Worm (Caenorhabditis elegans) whole organism, L1 larva: ENCODE measurements around the gene cpr-3.
A peak's percentile ranks its signal among the peaks of the same experiment; 100 is the strongest.

Source experiments
- C34B4.2 ChIP-seq: sonication (generic microtip); optimal IDR thresholded peaks from 2 replicates; lab custom pipeline; 2017; ENCODE audit warnings: mild to moderate bottlenecking, missing genetic modification characterization, missing compliant biosample characterization
- F16B12.6 ChIP-seq: fragments of 150-350 bp; optimal IDR thresholded peaks from 2 replicates; lab custom pipeline; 2014; ENCODE audit warnings: missing biosample characterization, missing genetic modification characterization
- aha-1 ChIP-seq: fragments of 150-350 bp; optimal IDR thresholded peaks from 2 replicates; lab custom pipeline; 2014; ENCODE audit warnings: missing biosample characterization, missing genetic modification characterization
- alr-1 ChIP-seq: fragments of 200-800 bp; sonication (Bioruptor generic); optimal IDR thresholded peaks from 2 replicates; lab custom pipeline; 2018; ENCODE audit warnings: borderline replicate concordance, mild to moderate bottlenecking, missing genetic modification characterization, missing compliant biosample characterization
- ama-1 ChIP-seq: fragments of 150-350 bp; optimal IDR thresholded peaks from 2 replicates; lab custom pipeline; 2014
- blmp-1 ChIP-seq: fragments of 150-350 bp; optimal IDR thresholded peaks from 2 replicates; lab custom pipeline; 2014; ENCODE audit warnings: missing biosample characterization, missing genetic modification characterization
- ces-1 ChIP-seq: fragments of 150-350 bp; optimal IDR thresholded peaks from 2 replicates; lab custom pipeline; 2014; ENCODE audit warnings: missing biosample characterization, missing genetic modification reagents, missing genetic modification characterization
- dpl-1 ChIP-seq, 3 experiments: fragments of 150-350 bp in 2 of 3; sonication (generic microtip) in 1 of 3; optimal IDR thresholded peaks; 2 replicates each; lab custom pipeline; 2014 to 2017; ENCODE audit warnings: missing biosample characterization in 3 of 3, missing genetic modification characterization in 3 of 3, missing genetic modification reagents in 3 of 3
- dsc-1 ChIP-seq: sonication (generic microtip); optimal IDR thresholded peaks from 2 replicates; lab custom pipeline; 2016; ENCODE audit warnings: mild to moderate bottlenecking, missing genetic modification characterization, missing compliant biosample characterization
- efl-1 ChIP-seq, 4 experiments: fragments of 150-350 bp; optimal IDR thresholded peaks in 3 of 4; peaks in 1 of 4; 1 replicate in 1 of 4; 2 replicates in 3 of 4; lab custom pipeline; 2014; ENCODE audit warnings: missing biosample characterization in 2 of 4, missing genetic modification characterization in 2 of 4, missing genetic modification reagents in 2 of 4
- egl-13 ChIP-seq: sonication (generic microtip); optimal IDR thresholded peaks from 2 replicates; lab custom pipeline; 2016; ENCODE audit warnings: missing genotype, missing genetic modification reagents, missing genetic modification characterization, missing compliant biosample characterization
- elt-2 ChIP-seq: sonication (generic microtip); optimal IDR thresholded peaks from 2 replicates; lab custom pipeline; 2016; ENCODE audit warnings: missing genetic modification characterization, mild to moderate bottlenecking, inconsistent platforms, missing compliant biosample characterization, missing genetic modification reagents
- elt-3 ChIP-seq, 6 experiments: fragments of 150-350 bp in 1 of 6; sonication (generic microtip); optimal IDR thresholded peaks; 2 replicates each; lab custom pipeline; 2017 to 2018; ENCODE audit warnings: missing biosample characterization in 6 of 6, missing genetic modification characterization in 6 of 6, inconsistent platforms in 1 of 6
- fkh-10 ChIP-seq: sonication (generic microtip); optimal IDR thresholded peaks from 2 replicates; lab custom pipeline; 2017; ENCODE audit warnings: missing biosample characterization, missing genetic modification reagents, missing genetic modification characterization
- lin-35 ChIP-seq, 2 experiments: fragments of 150-350 bp; optimal IDR thresholded peaks; 2 replicates each; lab custom pipeline; 2014; ENCODE audit warnings: missing biosample characterization in 2 of 2, missing genetic modification characterization in 2 of 2, missing genetic modification reagents in 2 of 2
- lin-39 ChIP-seq: fragments of 150-350 bp; optimal IDR thresholded peaks from 2 replicates; lab custom pipeline; 2014; ENCODE audit warnings: missing biosample characterization, missing genetic modification reagents, missing genetic modification characterization
- mdl-1 ChIP-seq, 2 experiments: fragments of 150-350 bp; optimal IDR thresholded peaks; 2 replicates each; lab custom pipeline; 2014 to 2017; ENCODE audit warnings: missing biosample characterization in 2 of 2, missing genetic modification characterization in 2 of 2, inconsistent platforms in 1 of 2
- mef-2 ChIP-seq: fragments of 150-350 bp; optimal IDR thresholded peaks from 2 replicates; lab custom pipeline; 2014; ENCODE audit warnings: missing biosample characterization, missing genetic modification characterization
- nhr-11 ChIP-seq: fragments of 150-350 bp; optimal IDR thresholded peaks from 2 replicates; lab custom pipeline; 2014; ENCODE audit warnings: missing biosample characterization, missing genetic modification characterization
- nhr-237 ChIP-seq: fragments of 150-350 bp; optimal IDR thresholded peaks from 2 replicates; lab custom pipeline; 2014; ENCODE audit warnings: missing biosample characterization, missing genetic modification characterization
- nhr-71 ChIP-seq: sonication (generic microtip); optimal IDR thresholded peaks from 2 replicates; lab custom pipeline; 2016; ENCODE audit warnings: mild to moderate bottlenecking, missing genetic modification characterization, moderate library complexity, missing compliant biosample characterization
- nhr-84 ChIP-seq: sonication (generic microtip); optimal IDR thresholded peaks from 2 replicates; lab custom pipeline; 2017; ENCODE audit warnings: missing biosample characterization, missing genetic modification characterization
- nhr-90 ChIP-seq: sonication (generic microtip); optimal IDR thresholded peaks from 2 replicates; lab custom pipeline; 2016; ENCODE audit warnings: mild to moderate bottlenecking, missing genetic modification characterization, missing compliant biosample characterization; ENCODE audit not compliant: poor library complexity
- pax-3 ChIP-seq: fragments of 200-800 bp; sonication (Bioruptor generic); optimal IDR thresholded peaks from 2 replicates; lab custom pipeline; 2018; ENCODE audit warnings: mild to moderate bottlenecking, missing genetic modification characterization, moderate library complexity, missing compliant biosample characterization
- skn-1 ChIP-seq: fragments of 150-350 bp; optimal IDR thresholded peaks from 2 replicates; lab custom pipeline; 2014; ENCODE audit warnings: missing biosample characterization, missing genetic modification characterization
- snpc-4 ChIP-seq: fragments of 150-350 bp; optimal IDR thresholded peaks from 2 replicates; lab custom pipeline; 2014; ENCODE audit warnings: missing biosample characterization, missing genetic modification characterization
- tlp-1 ChIP-seq: fragments of 150-350 bp; optimal IDR thresholded peaks from 2 replicates; lab custom pipeline; 2014; ENCODE audit warnings: missing biosample characterization, missing genetic modification characterization
- unc-130 ChIP-seq: fragments of 150-350 bp; optimal IDR thresholded peaks from 2 replicates; lab custom pipeline; 2017; ENCODE audit warnings: missing biosample characterization, missing genetic modification characterization, inconsistent platforms
- unc-30 ChIP-seq: sonication (generic microtip); optimal IDR thresholded peaks from 2 replicates; lab custom pipeline; 2017; ENCODE audit warnings: missing biosample characterization, missing genetic modification characterization
- zag-1 ChIP-seq: fragments of 150-350 bp; optimal IDR thresholded peaks from 2 replicates; lab custom pipeline; 2014; ENCODE audit warnings: missing biosample characterization, missing genetic modification characterization
- ztf-11 ChIP-seq, 2 experiments: sonication (generic microtip); optimal IDR thresholded peaks; 2 replicates each; lab custom pipeline; 2016 to 2017; ENCODE audit warnings: missing genetic modification characterization in 2 of 2, missing biosample characterization in 1 of 2, missing compliant biosample characterization in 1 of 2
- ztf-4 ChIP-seq: fragments of 150-350 bp; optimal IDR thresholded peaks from 2 replicates; lab custom pipeline; 2014; ENCODE audit warnings: missing biosample characterization, missing genetic modification characterization

The cpr-3 gene

ce11 chrV:15341404-15341803, 42.9 kb upstream of the cpr-3 start, which contains the start of gene clec-229:
Gene clec-229 (minus strand): TSS chrV:15341504.
- TF ChIP-seq skn-1 (tag; lab: Kevin White, UChicago): no peak
- TF ChIP-seq nhr-237 (tag; lab: Kevin White, UChicago): no peak
- TF ChIP-seq fkh-10: no peak
- TF ChIP-seq unc-130 (tag; lab: Kevin White, UChicago): no peak
- TF ChIP-seq mef-2 (tag; lab: Kevin White, UChicago): no peak
- TF ChIP-seq blmp-1 (tag; lab: Kevin White, UChicago): no peak
- TF ChIP-seq alr-1 (tag; lab: Kevin White, UChicago): no peak
- no peak for TF ChIP-seq unc-30 (tag; lab: Kevin White, UChicago)
- TF ChIP-seq ces-1 (GFP tag; lab: Kevin White, UChicago): no peak
- TF ChIP-seq elt-2 (tag; lab: Kevin White, UChicago): no peak
- no peak for TF ChIP-seq lin-35 (GFP tag; optimal IDR thresholded peaks at IDR 0.05; lab: Kevin White, UChicago)

ce11 chrV:15339363-15339762, 40.9 kb upstream of the cpr-3 start, which contains the start of gene clec-228:
Gene clec-228 (minus strand): TSS chrV:15339463.
- no peak for TF ChIP-seq F16B12.6 (tag; lab: Kevin White, UChicago)
- TF ChIP-seq dsc-1: no peak
- no peak for TF ChIP-seq snpc-4 (tag; lab: Kevin White, UChicago)
- TF ChIP-seq lin-39 (tag; lab: Kevin White, UChicago): no peak
- TF ChIP-seq aha-1 (tag; lab: Kevin White, UChicago): no peak

- TF ChIP-seq lin-35 (GFP tag; optimal IDR thresholded peaks at IDR 0.05; lab: Kevin White, UChicago) (no peak), pax-3 (tag; lab: Kevin White, UChicago) (peak; percentile 21)
Measured at ce11 chrV:15337405-15337804, 38.9 kb upstream of the cpr-3 start, which contains the start of gene wrt-7. Gene wrt-7 (minus strand): TSS chrV:15337505.

ce11 chrV:15332851-15333250, 34.4 kb upstream of the cpr-3 start, which contains the start of gene srw-113:
Gene srw-113 (plus strand): TSS chrV:15333151.
- TF ChIP-seq nhr-237 (tag; lab: Kevin White, UChicago) (no peak), efl-1 (optimal IDR thresholded peaks at IDR 0.05; lab: Kevin White, UChicago) (no peak), efl-1 (GFP tag; optimal IDR thresholded peaks at IDR 0.05 in 1 of 2; lab: Kevin White, UChicago) (peak in 1 of 2 experiments; percentile 13), C34B4.2 (tag; lab: Kevin White, UChicago) (no peak), ztf-4 (tag; lab: Kevin White, UChicago) (no peak)

- no peak for TF ChIP-seq mef-2 (tag; lab: Kevin White, UChicago)
- no peak for TF ChIP-seq nhr-237 (tag; lab: Kevin White, UChicago)
- no peak for TF ChIP-seq ztf-11 (tag; optimal IDR thresholded peaks at IDR 0.05; lab: Kevin White, UChicago)
- TF ChIP-seq elt-3 (tag; optimal IDR thresholded peaks at IDR 0.05; lab: Kevin White, UChicago): no peak
- no peak for TF ChIP-seq zag-1 (tag; lab: Kevin White, UChicago)
- no peak for TF ChIP-seq nhr-71 (tag; lab: Kevin White, UChicago)
- no peak for TF ChIP-seq unc-30 (tag; lab: Kevin White, UChicago)
- no peak for TF ChIP-seq pax-3 (tag; lab: Kevin White, UChicago)
- no peak for TF ChIP-seq aha-1 (tag; lab: Kevin White, UChicago)
- no peak for TF ChIP-seq mdl-1 (tag; optimal IDR thresholded peaks at IDR 0.05; lab: Kevin White, UChicago)
- TF ChIP-seq dpl-1 (GFP tag; optimal IDR thresholded peaks at IDR 0.05; lab: Kevin White, UChicago): no peak
- no peak for TF ChIP-seq ama-1 (lab: Kevin White, UChicago)
- no peak for TF ChIP-seq nhr-11 (tag; lab: Kevin White, UChicago)
- no peak for TF ChIP-seq tlp-1 (tag; lab: Kevin White, UChicago)
- no peak for TF ChIP-seq lin-35 (GFP tag; optimal IDR thresholded peaks at IDR 0.05; lab: Kevin White, UChicago)
- TF ChIP-seq nhr-84 (tag; lab: Kevin White, UChicago): no peak
- no peak for TF ChIP-seq egl-13 (tag; lab: Kevin White, UChicago)
- TF ChIP-seq nhr-90 (tag; lab: Kevin White, UChicago): no peak
Measured at ce11 chrV:15330314-15330713, 31.8 kb upstream of the cpr-3 start, which contains the start of gene srh-295. Gene srh-295 (plus strand): TSS chrV:15330614.
